Worm (Caenorhabditis elegans): Measurements from ENCODE around the gene mam-1.

- TF ChIP-seq lin-15B (tag; optimal IDR thresholded peaks at IDR 0.05) (no peak), lin-13 (GFP tag; optimal IDR thresholded peaks at IDR 0.05) (no peak), mes-2 (tag; optimal IDR thresholded peaks at IDR 0.05; ENCODE audit: poor library complexity, severe bottlenecking) (no peak), nhr-11 (tag; optimal IDR thresholded peaks at IDR 0.05) (no peak), pha-4 (GFP tag; IDR thresholded peaks at IDR 0.05) (no peak), pha-4 (tag; optimal IDR thresholded peaks at IDR 0.05) (no peak), mdl-1 (tag; optimal IDR thresholded peaks at IDR 0.05) (peak; percentile 61 to 85), T26A8.4 (GFP tag; IDR thresholded peaks at IDR 0.05) (no peak), nhr-28 (tag; optimal IDR thresholded peaks at IDR 0.05) (peak; percentile 81), F10B5.3 (tag; optimal IDR thresholded peaks at IDR 0.05) (no peak)
Measured at ce11 chrX:864293-864731, 23.9 kb downstream of the mam-1 start.
